Worm (Caenorhabditis elegans): ENCODE measurements around the gene F10G2.1.
"Not testable (repeated sequence)": the region's sequence is repeated elsewhere in the genome, so short reads cannot be mapped to it uniquely, and the experiment has no call there.

F10G2.1 gene

ce11 chrV:7332253-7332652, at the start of gene F10G2.1:
Gene F10G2.1 (plus strand): TSS chrV:7332553.
- TF ChIP-seq ref-1 (GFP tag; conservative IDR thresholded peaks at IDR 0.05) (no peak), flt-1 (GFP tag; IDR thresholded peaks at IDR 0.05) (no peak), cog-1 (tag; optimal IDR thresholded peaks at IDR 0.05) (no peak), T22C8.4 (GFP tag; IDR thresholded peaks at IDR 0.05) (no peak), tab-1 (GFP tag; IDR thresholded peaks at IDR 0.05) (no peak), klf-2 (GFP tag; conservative IDR thresholded peaks at IDR 0.05) (no peak), ztf-23 (GFP tag; IDR thresholded peaks at IDR 0.05) (no peak), med-1 (GFP tag; optimal IDR thresholded peaks at IDR 0.05; ENCODE audit: insufficient read depth) (no peak), ztf-29 (GFP tag; IDR thresholded peaks at IDR 0.05) (no peak)

- TF ChIP-seq med-1 (GFP tag; optimal IDR thresholded peaks at IDR 0.05; ENCODE audit: insufficient read depth) (no peak), tab-1 (GFP tag; IDR thresholded peaks at IDR 0.05) (no peak), T22C8.4 (GFP tag; IDR thresholded peaks at IDR 0.05) (no peak), flt-1 (GFP tag; IDR thresholded peaks at IDR 0.05) (no peak), klf-2 (GFP tag; conservative IDR thresholded peaks at IDR 0.05) (no peak), ztf-29 (GFP tag; IDR thresholded peaks at IDR 0.05) (no peak), ztf-23 (GFP tag; IDR thresholded peaks at IDR 0.05) (no peak), ref-1 (GFP tag; conservative IDR thresholded peaks at IDR 0.05) (no peak)
Measured at ce11 chrV:7288699-7289098, 43.7 kb upstream of the F10G2.1 start, which contains the start of gene C13A2.1. Gene C13A2.1 (plus strand): TSS chrV:7288999.

DNA sequence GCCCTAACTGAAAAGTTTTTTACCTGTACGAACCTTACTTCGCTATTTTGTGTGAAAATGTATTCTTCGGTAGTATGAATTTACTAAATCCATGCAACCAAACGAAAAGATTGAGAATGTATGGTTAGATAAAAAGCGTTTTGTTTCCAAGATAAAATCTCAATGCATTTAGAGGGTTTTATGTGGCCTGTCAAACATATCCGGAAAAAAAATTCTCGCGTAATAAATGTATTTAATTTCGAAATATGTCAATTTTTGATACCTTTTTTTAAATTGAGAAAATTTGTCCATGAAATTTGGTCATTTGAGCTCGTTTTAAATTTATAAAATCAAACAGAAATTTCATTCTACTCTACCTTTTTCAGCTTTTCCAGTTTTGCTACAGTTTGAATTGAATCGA, 37.1 kb upstream of the F10G2.1 start, which contains the start of gene F07G11.4:
Gene F07G11.4 (minus strand): TSS at position 101 of the 400 bp plus-strand sequence.
- TF ChIP-seq ref-1 (GFP tag; conservative IDR thresholded peaks at IDR 0.05) (no peak), cog-1 (tag; optimal IDR thresholded peaks at IDR 0.05) (no peak), ztf-29 (GFP tag; IDR thresholded peaks at IDR 0.05) (no peak), klf-2 (GFP tag; conservative IDR thresholded peaks at IDR 0.05) (no peak), ztf-23 (GFP tag; IDR thresholded peaks at IDR 0.05) (no peak)

DNA sequence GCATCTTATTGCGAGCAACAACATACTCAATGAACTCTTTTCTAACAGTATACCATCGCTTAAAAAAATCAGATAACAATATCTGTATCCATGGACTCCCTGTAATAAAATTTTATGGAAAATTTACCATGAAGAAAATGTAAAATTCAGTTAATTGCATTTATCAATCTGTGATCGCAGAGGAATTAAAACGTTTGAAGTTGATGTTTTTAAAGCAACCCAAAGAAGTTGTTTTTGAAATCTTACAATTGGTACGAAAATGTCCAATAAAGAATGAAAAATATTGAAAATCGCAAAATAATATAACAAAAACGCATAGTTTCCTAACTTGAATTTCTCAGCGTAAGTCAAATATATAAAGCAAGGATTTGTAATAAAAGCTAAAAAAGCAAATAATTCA, 35.1 kb upstream of the F10G2.1 start, which contains the start of gene srj-32:
Gene srj-32 (minus strand): TSS at position 101 of the 400 bp plus-strand sequence.
- TF ChIP-seq T22C8.4 (GFP tag; IDR thresholded peaks at IDR 0.05) (no peak), cog-1 (tag; optimal IDR thresholded peaks at IDR 0.05) (no peak), med-1 (GFP tag; optimal IDR thresholded peaks at IDR 0.05; ENCODE audit: insufficient read depth) (no peak), ztf-29 (GFP tag; IDR thresholded peaks at IDR 0.05) (no peak), flt-1 (GFP tag; IDR thresholded peaks at IDR 0.05) (no peak), klf-2 (GFP tag; conservative IDR thresholded peaks at IDR 0.05) (no peak), tab-1 (GFP tag; IDR thresholded peaks at IDR 0.05) (no peak), ref-1 (GFP tag; conservative IDR thresholded peaks at IDR 0.05) (no peak), ztf-23 (GFP tag; IDR thresholded peaks at IDR 0.05) (no peak)

DNA sequence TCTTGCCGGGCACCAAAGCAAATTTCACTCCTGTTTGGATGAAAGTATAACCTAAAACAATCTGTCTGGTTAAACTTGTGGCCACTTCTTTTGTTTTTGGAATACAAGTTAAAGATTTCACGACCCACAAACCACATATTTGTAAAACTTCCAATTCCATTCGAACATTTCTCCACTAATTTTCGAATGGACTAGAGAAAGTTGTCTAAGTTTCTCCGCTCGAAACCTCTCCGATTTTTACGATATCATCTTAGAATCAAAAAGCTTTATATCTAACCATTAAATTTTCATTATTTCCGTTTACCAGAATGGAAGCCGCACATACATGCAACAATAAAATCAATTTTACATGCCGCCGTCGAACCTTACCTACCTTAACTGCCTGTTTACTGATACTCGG, 33.9 kb upstream of the F10G2.1 start, which contains the start of gene F07G11.3:
Gene F07G11.3 (plus strand): TSS at position 301 of the 400 bp plus-strand sequence.
- no peak for TF ChIP-seq ref-1 (GFP tag; conservative IDR thresholded peaks at IDR 0.05)
- TF ChIP-seq cog-1 (tag; optimal IDR thresholded peaks at IDR 0.05) = no peak

ce11 chrV:7304506-7304905, 27.8 kb upstream of the F10G2.1 start, which contains the start of gene F07G11.2:
Gene F07G11.2 (plus strand): TSS chrV:7304806.
- TF ChIP-seq ref-1 (GFP tag; conservative IDR thresholded peaks at IDR 0.05); klf-2 (GFP tag; conservative IDR thresholded peaks at IDR 0.05); ztf-29 (GFP tag; IDR thresholded peaks at IDR 0.05): not testable (repeated sequence)

ce11 chrV:7307089-7307488, 25.3 kb upstream of the F10G2.1 start, which contains the start of gene F07G11.1:
Gene F07G11.1 (plus strand): TSS chrV:7307389.
- TF ChIP-seq flt-1 (GFP tag; IDR thresholded peaks at IDR 0.05) (no peak), med-1 (GFP tag; optimal IDR thresholded peaks at IDR 0.05; ENCODE audit: insufficient read depth) (no peak), ztf-29 (GFP tag; IDR thresholded peaks at IDR 0.05) (no peak)

- TF ChIP-seq ztf-23 (GFP tag; IDR thresholded peaks at IDR 0.05) (no peak), ztf-29 (GFP tag; IDR thresholded peaks at IDR 0.05) (no peak), med-1 (GFP tag; optimal IDR thresholded peaks at IDR 0.05; ENCODE audit: insufficient read depth) (no peak)
Measured at ce11 chrV:7313233-7313632, 19.1 kb upstream of the F10G2.1 start, which contains the start of gene srx-6. Gene srx-6 (minus strand): TSS chrV:7313333.

DNA sequence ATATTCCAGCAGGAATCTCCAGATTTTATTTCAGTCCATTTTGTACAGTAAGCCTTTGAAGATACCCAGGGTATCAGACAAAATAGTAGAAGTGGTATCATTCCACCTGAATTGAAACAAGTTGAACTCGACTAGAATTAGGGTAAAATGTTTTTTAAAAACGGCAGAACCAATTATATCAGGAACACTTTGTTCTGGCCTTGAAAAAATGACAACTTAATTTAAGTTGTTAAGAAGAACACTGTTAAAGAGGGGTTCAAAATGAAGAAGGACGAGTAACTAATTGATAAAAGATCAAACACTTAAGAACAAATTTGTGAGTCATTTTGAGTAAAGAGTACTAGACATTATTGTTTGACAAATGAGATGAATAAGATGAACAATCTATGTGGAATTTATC, 11.4 kb upstream of the F10G2.1 start, which contains the start of gene lmd-4:
Gene lmd-4 (minus strand): TSS at position 101 of the 400 bp plus-strand sequence.
- TF ChIP-seq cog-1 (tag; optimal IDR thresholded peaks at IDR 0.05) (no peak), T22C8.4 (GFP tag; IDR thresholded peaks at IDR 0.05) (no peak), tab-1 (GFP tag; IDR thresholded peaks at IDR 0.05) (no peak), ztf-29 (GFP tag; IDR thresholded peaks at IDR 0.05) (no peak), flt-1 (GFP tag; IDR thresholded peaks at IDR 0.05) (no peak), ref-1 (GFP tag; conservative IDR thresholded peaks at IDR 0.05) (no peak), klf-2 (GFP tag; conservative IDR thresholded peaks at IDR 0.05) (no peak), med-1 (GFP tag; optimal IDR thresholded peaks at IDR 0.05; ENCODE audit: insufficient read depth) (no peak), ztf-23 (GFP tag; IDR thresholded peaks at IDR 0.05) (no peak)

ce11 chrV:7321915-7322314, 10.4 kb upstream of the F10G2.1 start, which contains the start of gene F10G2.10:
Gene F10G2.10 (plus strand): TSS chrV:7322215.
- TF ChIP-seq T22C8.4 (GFP tag; IDR thresholded peaks at IDR 0.05) = no peak
- no peak for TF ChIP-seq med-1 (GFP tag; optimal IDR thresholded peaks at IDR 0.05; ENCODE audit: insufficient read depth)

- TF ChIP-seq ztf-23 (GFP tag; IDR thresholded peaks at IDR 0.05) (no peak), klf-2 (GFP tag; conservative IDR thresholded peaks at IDR 0.05) (no peak), cog-1 (tag; optimal IDR thresholded peaks at IDR 0.05) (no peak), ref-1 (GFP tag; conservative IDR thresholded peaks at IDR 0.05) (no peak), tab-1 (GFP tag; IDR thresholded peaks at IDR 0.05) (no peak), med-1 (GFP tag; optimal IDR thresholded peaks at IDR 0.05; ENCODE audit: insufficient read depth) (no peak)
Measured at ce11 chrV:7325285-7325684, 7.1 kb upstream of the F10G2.1 start, which contains the start of gene srx-92. Gene srx-92 (minus strand): TSS chrV:7325385.

All from whole organism, midembryonic.